Worm (Caenorhabditis elegans) whole organism, late embryonic: ENCODE measurements around the gene C49C3.7.

Experiments used
- C08G9.2 ChIP-seq: sonication (generic microtip); optimal IDR thresholded peaks from 2 replicates; lab custom pipeline; 2016; ENCODE audit warnings: mild to moderate bottlenecking, missing genetic modification characterization, moderate library complexity, missing compliant biosample characterization
- K02D7.2 ChIP-seq: sonication (generic microtip); optimal IDR thresholded peaks from 2 replicates; lab custom pipeline; 2017; ENCODE audit warnings: mild to moderate bottlenecking, missing genetic modification characterization, missing compliant biosample characterization
- Y22D7AL.16 ChIP-seq: sonication (generic microtip); optimal IDR thresholded peaks from 2 replicates; lab custom pipeline; 2016; ENCODE audit warnings: missing genetic modification characterization, missing compliant biosample characterization
- ahr-1 ChIP-seq: sonication (generic microtip); optimal IDR thresholded peaks from 2 replicates; lab custom pipeline; 2016; ENCODE audit warnings: missing genetic modification characterization, missing compliant biosample characterization
- ceh-18 ChIP-seq: sonication (generic microtip); optimal IDR thresholded peaks from 2 replicates; lab custom pipeline; 2016; ENCODE audit warnings: missing genetic modification characterization, missing compliant biosample characterization
- ceh-19 ChIP-seq: fragments of 200-800 bp; sonication (Bioruptor generic); optimal IDR thresholded peaks from 2 replicates; lab custom pipeline; 2018; ENCODE audit warnings: mild to moderate bottlenecking, missing genetic modification characterization, missing compliant biosample characterization
- ceh-22 ChIP-seq: sonication (generic microtip); optimal IDR thresholded peaks from 2 replicates; lab custom pipeline; 2017; ENCODE audit warnings: missing biosample characterization, missing genetic modification characterization
- ceh-24 ChIP-seq: sonication (generic microtip); optimal IDR thresholded peaks from 2 replicates; lab custom pipeline; 2016; ENCODE audit warnings: mild to moderate bottlenecking, missing genetic modification characterization, missing compliant biosample characterization
- ceh-31 ChIP-seq: sonication (generic microtip); optimal IDR thresholded peaks from 2 replicates; lab custom pipeline; 2016; ENCODE audit warnings: missing genetic modification characterization, missing compliant biosample characterization
- ceh-48 ChIP-seq: sonication (generic microtip); optimal IDR thresholded peaks from 2 replicates; lab custom pipeline; 2016; ENCODE audit warnings: missing genetic modification characterization, inconsistent platforms, missing compliant biosample characterization
- dmd-4 ChIP-seq: sonication (generic microtip); optimal IDR thresholded peaks from 2 replicates; lab custom pipeline; 2016; ENCODE audit warnings: borderline replicate concordance, missing genetic modification characterization, missing compliant biosample characterization
- dve-1 ChIP-seq: sonication (generic microtip); optimal IDR thresholded peaks from 2 replicates; lab custom pipeline; 2017; ENCODE audit warnings: antibody characterized with exemption, mild to moderate bottlenecking, missing genetic modification characterization, missing compliant biosample characterization
- elt-4 ChIP-seq: sonication (generic microtip); optimal IDR thresholded peaks from 2 replicates; lab custom pipeline; 2016; ENCODE audit warnings: missing genetic modification characterization, missing compliant biosample characterization
- ets-4 ChIP-seq: sonication (generic microtip); optimal IDR thresholded peaks from 2 replicates; lab custom pipeline; 2016; ENCODE audit warnings: missing genetic modification characterization, missing compliant biosample characterization
- eyg-1 ChIP-seq: sonication (generic microtip); optimal IDR thresholded peaks from 2 replicates; lab custom pipeline; 2016; ENCODE audit warnings: missing genotype, missing genetic modification characterization, missing compliant biosample characterization
- fkh-6 ChIP-seq: sonication (generic microtip); optimal IDR thresholded peaks from 2 replicates; lab custom pipeline; 2016; ENCODE audit warnings: missing genetic modification characterization, missing compliant biosample characterization
- gmeb-2 ChIP-seq: sonication (generic microtip); optimal IDR thresholded peaks from 2 replicates; lab custom pipeline; 2016; ENCODE audit warnings: missing genetic modification characterization, inconsistent platforms, missing compliant biosample characterization
- hlh-13 ChIP-seq: fragments of 200-800 bp; sonication (Bioruptor generic); optimal IDR thresholded peaks from 2 replicates; lab custom pipeline; 2018; ENCODE audit warnings: mild to moderate bottlenecking, missing genetic modification characterization, missing compliant biosample characterization
- lim-6 ChIP-seq: sonication (generic microtip); optimal IDR thresholded peaks from 2 replicates; lab custom pipeline; 2016; ENCODE audit warnings: missing genetic modification characterization, missing compliant biosample characterization
- lin-11 ChIP-seq: fragments of 200-800 bp; sonication (Bioruptor generic); optimal IDR thresholded peaks from 2 replicates; lab custom pipeline; 2018; ENCODE audit warnings: mild to moderate bottlenecking, missing genetic modification characterization, missing compliant biosample characterization
- mec-3 ChIP-seq: sonication (generic microtip); optimal IDR thresholded peaks from 2 replicates; lab custom pipeline; 2016; ENCODE audit warnings: borderline replicate concordance, missing genetic modification characterization, missing compliant biosample characterization
- nfya-1 ChIP-seq: sonication (generic microtip); optimal IDR thresholded peaks from 2 replicates; lab custom pipeline; 2017; ENCODE audit warnings: missing genetic modification characterization, mild to moderate bottlenecking, missing compliant biosample characterization, antibody characterized with exemption, moderate library complexity
- nhr-11 ChIP-seq: fragments of 150-350 bp; optimal IDR thresholded peaks from 2 replicates; lab custom pipeline; 2014; ENCODE audit warnings: missing biosample characterization, missing genetic modification characterization
- odd-2 ChIP-seq: sonication (generic microtip); optimal IDR thresholded peaks from 2 replicates; lab custom pipeline; 2017; ENCODE audit warnings: antibody characterized with exemption, mild to moderate bottlenecking, missing genetic modification characterization, missing compliant biosample characterization
- pat-9 ChIP-seq: fragments of 200-800 bp; sonication (Bioruptor generic); optimal IDR thresholded peaks from 2 replicates; lab custom pipeline; 2018; ENCODE audit warnings: mild to moderate bottlenecking, missing genetic modification characterization, moderate library complexity, missing compliant biosample characterization
- pha-4 ChIP-seq: fragments of 150-350 bp; optimal IDR thresholded peaks from 2 replicates; lab custom pipeline; 2018; ENCODE audit warnings: missing biosample characterization, missing genetic modification reagents, missing genetic modification characterization
- pqm-1 ChIP-seq: sonication (generic microtip); optimal IDR thresholded peaks from 2 replicates; lab custom pipeline; 2016; ENCODE audit warnings: missing genetic modification characterization, missing compliant biosample characterization
- sdc-2 ChIP-seq: sonication (generic microtip); optimal IDR thresholded peaks from 2 replicates; lab custom pipeline; 2016; ENCODE audit warnings: missing genotype, missing genetic modification characterization, missing compliant biosample characterization
- tbx-7 ChIP-seq: sonication (generic microtip); optimal IDR thresholded peaks from 2 replicates; lab custom pipeline; 2016; ENCODE audit warnings: missing genotype, missing genetic modification characterization, missing compliant biosample characterization
- unc-3 ChIP-seq, 2 experiments: fragments of 200-800 bp in 1 of 2; sonication (Bioruptor generic) in 1 of 2; sonication (generic microtip) in 1 of 2; conservative IDR thresholded peaks in 1 of 2; optimal IDR thresholded peaks in 1 of 2; 2 replicates each; pipeline versions ENCODE4 v1.3.6 to Lab custom; 2016 to 2022; ENCODE audit warnings: missing compliant biosample characterization in 2 of 2, missing genetic modification characterization in 2 of 2, missing genetic modification reagents in 1 of 2
- unc-42 ChIP-seq: sonication (generic microtip); optimal IDR thresholded peaks from 2 replicates; lab custom pipeline; 2016; ENCODE audit warnings: missing genotype, missing genetic modification characterization, missing compliant biosample characterization
- unc-86 ChIP-seq: sonication (generic microtip); optimal IDR thresholded peaks from 2 replicates; lab custom pipeline; 2016; ENCODE audit warnings: missing genetic modification characterization, missing compliant biosample characterization

C49C3.7 gene

DNA sequence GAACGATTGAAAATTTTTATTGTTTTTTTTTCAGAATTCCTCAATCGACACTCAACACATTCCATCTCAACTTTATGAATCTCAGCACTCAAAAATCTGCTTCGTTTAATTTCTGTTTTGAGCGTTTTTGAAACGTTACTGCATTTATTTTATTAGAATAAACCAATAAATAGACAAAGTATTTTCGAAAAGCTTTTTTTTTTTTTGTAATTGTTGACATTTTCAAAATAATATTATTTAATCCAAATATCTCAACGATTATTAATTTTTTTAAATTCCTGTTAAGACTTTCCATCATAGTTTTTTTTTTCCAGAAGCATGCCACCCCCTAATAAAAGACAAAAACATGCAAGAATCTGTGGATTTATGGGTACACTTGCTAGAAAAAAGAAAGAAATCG, at the start of gene C49C3.7:
Gene C49C3.7 (plus strand): TSS at position 301 of the 400 bp plus-strand sequence.
- TF ChIP-seq C08G9.2 (tag; lab: Kevin White, UChicago): no peak
- no peak for TF ChIP-seq tbx-7 (tag; lab: Kevin White, UChicago)
- TF ChIP-seq hlh-13: no peak
- no peak for TF ChIP-seq lim-6 (tag; lab: Kevin White, UChicago)
- TF ChIP-seq pqm-1 (tag; lab: Kevin White, UChicago): no peak
- TF ChIP-seq gmeb-2 (tag; lab: Kevin White, UChicago): no peak
- no peak for TF ChIP-seq fkh-6 (tag; lab: Kevin White, UChicago)
- no peak for TF ChIP-seq lin-11 (tag; lab: Kevin White, UChicago)
- TF ChIP-seq dmd-4: no peak
- no peak for TF ChIP-seq elt-4 (tag; lab: Kevin White, UChicago)
- no peak for TF ChIP-seq eyg-1 (tag; lab: Kevin White, UChicago)
- no peak for TF ChIP-seq ceh-48 (tag; lab: Kevin White, UChicago)
- TF ChIP-seq ahr-1 (tag; lab: Kevin White, UChicago): no peak
- no peak for TF ChIP-seq nfya-1
- TF ChIP-seq ets-4 (tag; lab: Kevin White, UChicago): no peak
- TF ChIP-seq unc-3 (GFP tag; conservative IDR thresholded peaks at IDR 0.05; lab: Robert Waterston, UW): no peak
- no peak for TF ChIP-seq unc-3 (tag; optimal IDR thresholded peaks at IDR 0.05; lab: Kevin White, UChicago)

DNA sequence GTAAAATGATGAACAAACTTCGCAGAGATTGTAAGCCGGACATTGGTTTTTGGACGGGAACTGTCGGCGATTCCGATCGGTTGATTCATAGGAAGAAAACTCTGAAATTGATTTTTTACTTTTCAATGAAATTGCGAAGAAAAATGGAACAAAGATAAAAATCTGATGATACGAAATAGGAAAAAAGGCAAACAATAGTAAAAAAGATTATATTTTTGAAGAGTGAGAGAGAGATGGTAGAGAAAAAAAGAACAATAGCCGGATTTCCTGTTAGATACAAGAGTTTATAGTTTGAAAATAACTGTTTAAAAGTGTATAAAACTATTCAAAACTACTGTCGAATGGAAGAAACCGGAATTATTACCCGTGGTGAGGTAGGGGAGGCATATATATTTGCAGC, 48.3 kb upstream of the C49C3.7 start, which contains the start of gene nra-1:
Gene nra-1 (minus strand): TSS at position 101 of the 400 bp plus-strand sequence.
- TF ChIP-seq Y22D7AL.16 (no peak), ceh-31 (tag; lab: Kevin White, UChicago) (no peak), pqm-1 (tag; lab: Kevin White, UChicago) (no peak)

DNA sequence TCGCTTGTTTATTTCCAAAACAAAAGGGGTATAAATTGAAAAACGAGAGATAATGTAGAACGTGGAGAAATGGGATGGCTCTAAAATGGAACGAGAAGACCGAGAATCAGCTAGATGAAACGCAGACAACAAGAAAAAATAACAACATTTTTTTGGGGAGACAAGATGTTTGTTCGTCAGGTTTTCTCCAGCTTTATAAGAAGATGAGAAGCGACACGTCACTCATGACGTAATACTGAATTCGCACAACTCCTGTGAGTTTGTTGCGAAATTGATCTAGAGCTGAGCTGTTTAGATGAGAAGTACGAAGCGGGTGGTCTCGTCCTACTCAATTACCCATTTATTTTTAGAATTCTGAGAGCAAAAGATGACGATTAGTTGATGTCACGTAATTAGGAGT, 47.1 kb upstream of the C49C3.7 start:
- TF ChIP-seq ceh-18 (tag; lab: Kevin White, UChicago) (no peak), unc-42 (peak; percentile 17)

DNA sequence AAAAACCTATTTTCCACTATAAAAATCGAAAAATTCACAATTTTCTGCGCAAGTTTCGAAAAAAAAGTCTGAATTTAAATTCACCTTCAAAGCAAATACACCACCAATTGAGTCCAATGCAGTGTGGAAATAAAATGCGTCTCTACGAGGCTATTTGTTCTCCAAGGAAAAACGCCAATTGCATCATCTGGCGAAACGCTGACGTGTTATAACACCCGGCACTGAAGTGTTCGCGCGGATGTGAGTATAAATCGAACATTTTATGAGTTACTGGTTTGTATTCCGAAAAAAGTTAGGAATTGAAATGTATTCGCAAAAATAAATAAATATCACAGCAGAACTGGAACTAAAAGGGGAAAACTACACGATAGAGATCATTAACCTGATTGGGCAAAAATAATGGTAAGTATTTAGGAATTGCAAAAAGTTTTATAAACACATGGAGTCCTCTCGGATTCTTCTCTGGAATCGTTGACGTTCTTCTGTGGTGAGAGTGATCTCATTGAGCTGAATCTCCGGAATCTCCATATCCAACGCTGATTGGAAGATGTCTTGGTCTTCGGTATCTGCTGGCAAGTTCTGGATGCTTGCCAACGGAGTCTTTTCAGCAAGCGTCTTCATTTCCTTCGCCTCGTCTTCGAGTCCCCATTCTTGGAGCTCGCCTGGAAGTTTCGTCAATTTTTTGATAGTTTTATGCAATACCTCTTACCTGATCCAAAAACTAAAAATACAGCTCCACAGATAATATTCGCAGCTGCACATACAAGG, 44.3 kb upstream of the C49C3.7 start, which contains the start of gene zipt-7.1:
Gene zipt-7.1 (minus strand): TSS at position 232 of the 768 bp plus-strand sequence.
- TF ChIP-seq elt-4 (tag; lab: Kevin White, UChicago): no peak
- TF ChIP-seq mec-3: no peak
- TF ChIP-seq odd-2 (tag; lab: Kevin White, UChicago): no peak
- no peak for TF ChIP-seq pha-4 (tag; lab: Kevin White, UChicago)
- no peak for TF ChIP-seq ceh-24
- TF ChIP-seq ceh-19 (GFP tag; lab: Kevin White, UChicago): no peak
- no peak for TF ChIP-seq ceh-48 (tag; lab: Kevin White, UChicago)
- TF ChIP-seq sdc-2 (tag; lab: Kevin White, UChicago): no peak
- TF ChIP-seq Y22D7AL.16: no peak
- no peak for TF ChIP-seq nhr-11 (tag; lab: Kevin White, UChicago)
- no peak for TF ChIP-seq ceh-22 (tag; lab: Kevin White, UChicago)
- no peak for TF ChIP-seq K02D7.2 (tag; lab: Kevin White, UChicago)
- TF ChIP-seq pat-9 (tag; lab: Kevin White, UChicago): no peak
- no peak for TF ChIP-seq unc-86
- no peak for TF ChIP-seq ets-4 (tag; lab: Kevin White, UChicago)
- no peak for TF ChIP-seq fkh-6 (tag; lab: Kevin White, UChicago)
- no peak for TF ChIP-seq ceh-31 (tag; lab: Kevin White, UChicago)
- TF ChIP-seq dve-1 (tag; lab: Kevin White, UChicago): no peak
- no peak for TF ChIP-seq dmd-4
